Fruit fly (Drosophila melanogaster) Kc167 (cell line): ENCODE measurements around the gene CG33928.

Source experiments
- Myc ChIP-seq: fragments of >200 bp; optimal IDR thresholded peaks from 2 replicates; lab custom pipeline; 2017; ENCODE audit warnings: missing external identifiers
- Sin3A ChIP-seq: fragments of >200 bp; optimal IDR thresholded peaks from 2 replicates; lab custom pipeline; 2018; ENCODE audit warnings: missing external identifiers
- h ChIP-seq: fragments of >200 bp; optimal IDR thresholded peaks from 3 replicates; lab custom pipeline; 2018; ENCODE audit warnings: missing external identifiers
- insv ChIP-seq: fragments of >200 bp; optimal IDR thresholded peaks from 3 replicates; lab custom pipeline; 2018; ENCODE audit warnings: missing external identifiers
- psq ChIP-seq: fragments of >200 bp; optimal IDR thresholded peaks from 2 replicates; lab custom pipeline; 2017; ENCODE audit warnings: missing external identifiers
- ttk ChIP-seq: sonication (Bioruptor generic); optimal IDR thresholded peaks from 2 replicates; lab custom pipeline; 2017; ENCODE audit warnings: missing external identifiers

The CG33928 gene

DNA sequence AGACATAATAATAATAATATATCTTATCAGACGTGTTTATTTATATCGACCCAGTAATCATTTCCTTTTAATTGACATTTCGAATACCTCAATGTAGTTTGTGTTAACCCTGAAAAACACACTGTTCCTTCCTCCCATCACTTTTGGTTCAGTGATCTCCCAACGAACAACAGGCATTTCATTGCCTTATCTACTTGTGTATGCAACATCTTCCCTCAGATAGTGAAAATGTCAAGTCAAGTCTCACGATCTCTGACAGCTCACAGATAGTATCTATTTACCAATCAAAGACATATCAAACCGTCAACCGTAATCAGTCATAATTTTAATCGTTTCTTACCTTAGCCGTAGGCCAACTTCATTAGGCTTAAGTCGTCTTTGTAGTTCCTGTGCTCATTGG, 41.5 kb downstream of the CG33928 start:
- TF ChIP-seq h (lab: Kevin White, UChicago) = no peak
- no peak for TF ChIP-seq Sin3A (lab: Kevin White, UChicago)
- no peak for TF ChIP-seq insv (lab: Kevin White, UChicago)
- no peak for TF ChIP-seq Myc (lab: Kevin White, UChicago)
- TF ChIP-seq ttk (lab: Kevin White, UChicago) = no peak
- TF ChIP-seq psq = no peak

DNA sequence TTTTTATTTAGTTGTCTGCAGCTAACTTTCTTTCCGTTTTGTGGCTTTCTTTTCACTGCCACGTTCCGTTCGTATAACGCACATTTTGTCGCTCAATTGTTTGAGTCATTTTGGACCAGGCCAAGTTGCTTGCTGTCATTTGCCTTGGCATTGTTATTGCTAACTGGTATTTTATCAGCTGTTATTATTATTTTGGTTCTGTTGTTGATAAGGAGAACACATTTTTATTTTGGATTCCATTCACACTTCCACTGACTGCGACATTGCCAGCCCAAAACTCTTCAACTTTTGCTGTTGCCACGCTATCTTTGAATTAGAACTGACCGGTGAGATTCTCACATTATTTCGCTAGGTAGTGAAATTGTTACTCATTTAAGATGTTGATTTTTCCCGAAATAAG, 45.6 kb downstream of the CG33928 start:
- TF ChIP-seq Sin3A (lab: Kevin White, UChicago) = no peak
- no peak for TF ChIP-seq ttk (lab: Kevin White, UChicago)
- TF ChIP-seq Myc (lab: Kevin White, UChicago) = no peak
- TF ChIP-seq psq = no peak
- no peak for TF ChIP-seq h (lab: Kevin White, UChicago)
- no peak for TF ChIP-seq insv (lab: Kevin White, UChicago)

DNA sequence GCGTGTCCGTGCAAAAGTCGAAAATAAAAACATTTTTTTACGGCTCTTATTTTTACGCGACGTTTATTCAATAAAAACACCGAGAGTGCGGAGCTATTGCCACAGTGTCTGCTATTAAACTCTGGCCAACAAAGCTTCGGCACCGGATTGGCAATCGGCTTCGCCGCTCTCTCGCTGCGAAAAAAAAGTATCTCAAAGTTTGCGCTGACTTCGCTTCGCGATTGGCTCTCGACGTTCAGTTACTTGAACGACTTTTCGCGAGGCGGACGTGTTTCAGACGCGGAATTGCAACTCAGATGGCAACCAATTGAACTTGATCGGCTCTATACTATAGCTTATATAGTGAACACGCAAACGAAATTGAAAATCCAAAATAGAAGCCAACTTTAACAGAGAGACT, 47.3 kb downstream of the CG33928 start:
- TF ChIP-seq ttk (lab: Kevin White, UChicago) (no peak), Myc (lab: Kevin White, UChicago) (no peak), psq (no peak)

DNA sequence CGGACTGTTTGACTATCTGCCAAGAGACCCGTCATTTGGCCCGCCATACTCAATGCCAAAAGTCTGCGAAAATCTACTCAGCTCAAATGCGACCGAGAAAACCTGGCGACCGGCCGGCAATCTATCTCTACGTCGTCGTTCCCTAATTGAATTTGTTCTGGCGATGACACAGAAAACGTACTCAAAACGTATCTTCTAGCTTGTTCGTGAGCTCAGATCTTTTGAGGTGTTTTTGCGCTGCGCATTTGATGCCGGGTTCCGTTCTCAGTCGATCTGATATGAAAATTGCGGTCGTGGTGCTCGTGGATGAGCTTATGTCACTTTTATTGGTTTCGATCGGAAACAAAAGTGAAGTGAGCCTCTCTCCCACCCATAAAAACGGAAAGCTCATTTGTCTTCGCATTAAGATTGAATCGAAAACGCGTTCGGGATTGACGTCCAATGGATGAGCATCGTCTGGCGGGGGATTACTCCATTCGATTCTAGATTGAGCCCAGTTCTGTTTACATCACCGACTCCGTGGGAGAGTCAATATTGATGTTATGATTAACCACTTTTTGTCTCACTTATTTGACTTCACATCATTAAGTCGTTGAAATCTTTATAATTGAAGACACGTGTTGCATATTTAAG, 48.5 kb downstream of the CG33928 start:
- TF ChIP-seq insv (lab: Kevin White, UChicago) = no peak
- TF ChIP-seq h (lab: Kevin White, UChicago) = no peak
- TF ChIP-seq psq = no peak
- TF ChIP-seq ttk (lab: Kevin White, UChicago) = no peak
- no peak for TF ChIP-seq Myc (lab: Kevin White, UChicago)
- no peak for TF ChIP-seq Sin3A (lab: Kevin White, UChicago)
